Fruit fly (Drosophila melanogaster): ENCODE measurements around the gene BI-1.
A peak's percentile ranks its signal among the peaks of the same experiment; 100 is the strongest.

Gene BI-1

dm6 chr3L:8312290-8312689 lies 3.5 kb upstream of the BI-1 start:
- no peak for TF ChIP-seq brk (GFP tag; optimal IDR thresholded peaks at IDR 0.05)
- TF ChIP-seq lola (GFP tag; optimal IDR thresholded peaks at IDR 0.05): no peak
- no peak for TF ChIP-seq CG32264 (GFP tag; optimal IDR thresholded peaks at IDR 0.05)
- TF ChIP-seq Hr78 (GFP tag; optimal IDR thresholded peaks at IDR 0.05): no peak
- no peak for TF ChIP-seq sage (GFP tag; optimal IDR thresholded peaks at IDR 0.05)
- no peak for TF ChIP-seq Vsx2 (GFP tag; optimal IDR thresholded peaks at IDR 0.05; ENCODE audit: partially characterized antibody)
- no peak for TF ChIP-seq CrebA (GFP tag; optimal IDR thresholded peaks at IDR 0.05; ENCODE audit: borderline replicate concordance)
- TF ChIP-seq Hr83 (GFP tag; optimal IDR thresholded peaks at IDR 0.05; ENCODE audit: poor library complexity, severe bottlenecking): no peak
- TF ChIP-seq jim (GFP tag; optimal IDR thresholded peaks at IDR 0.05): no peak
- TF ChIP-seq psq (GFP tag; optimal IDR thresholded peaks at IDR 0.05): no peak
- TF ChIP-seq Jra (GFP tag; optimal IDR thresholded peaks at IDR 0.05): no peak
- no peak for TF ChIP-seq GATAd (GFP tag; optimal IDR thresholded peaks at IDR 0.05)
- TF ChIP-seq Abd-B (GFP tag; optimal IDR thresholded peaks at IDR 0.05): no peak
- TF ChIP-seq pan (optimal IDR thresholded peaks at IDR 0.05): no peak
- no peak for TF ChIP-seq br (GFP tag; optimal IDR thresholded peaks at IDR 0.05)
- TF ChIP-seq ey (GFP tag; optimal IDR thresholded peaks at IDR 0.05): no peak
- TF ChIP-seq tai (GFP tag; optimal IDR thresholded peaks at IDR 0.05): no peak
- no peak for TF ChIP-seq N (GFP tag; optimal IDR thresholded peaks at IDR 0.05)
- no peak for TF ChIP-seq Mio (GFP tag; optimal IDR thresholded peaks at IDR 0.05)

- TF ChIP-seq Hr78 (GFP tag; optimal IDR thresholded peaks at IDR 0.05) (no peak), dmrt93B (GFP tag; optimal IDR thresholded peaks at IDR 0.05) (no peak), usp (GFP tag; optimal IDR thresholded peaks at IDR 0.05) (no peak), N (GFP tag; optimal IDR thresholded peaks at IDR 0.05) (no peak), tai (GFP tag; optimal IDR thresholded peaks at IDR 0.05) (no peak), Vsx2 (GFP tag; optimal IDR thresholded peaks at IDR 0.05; ENCODE audit: partially characterized antibody) (no peak), Jra (GFP tag; optimal IDR thresholded peaks at IDR 0.05) (no peak), OdsH (GFP tag; optimal IDR thresholded peaks at IDR 0.05) (no peak), jim (GFP tag; optimal IDR thresholded peaks at IDR 0.05) (no peak), h (GFP tag; optimal IDR thresholded peaks at IDR 0.05) (no peak), Rel (GFP tag; optimal IDR thresholded peaks at IDR 0.05) (no peak), Rel (tag; optimal IDR thresholded peaks at IDR 0.05) (no peak), HLH106 (tag; optimal IDR thresholded peaks at IDR 0.05) (no peak), GATAd (GFP tag; optimal IDR thresholded peaks at IDR 0.05) (no peak), Hnf4 (GFP tag; optimal IDR thresholded peaks at IDR 0.05) (no peak), pan (optimal IDR thresholded peaks at IDR 0.05) (no peak), sage (GFP tag; optimal IDR thresholded peaks at IDR 0.05) (no peak), lola (GFP tag; optimal IDR thresholded peaks at IDR 0.05) (no peak), sv (GFP tag; optimal IDR thresholded peaks at IDR 0.05) (no peak), CrebA (GFP tag; optimal IDR thresholded peaks at IDR 0.05; ENCODE audit: borderline replicate concordance) (no peak), fru (GFP tag; optimal IDR thresholded peaks at IDR 0.05) (no peak)
These were observed 1.9 kb downstream of the BI-1 start, which contains the start of gene Gr66a for dm6 chr3L:8306880-8307279. Gene Gr66a, minus strand, starts transcription at chr3L:8306980.

dm6 chr3L:8303912-8304311 lies 4.8 kb downstream of the BI-1 start, which contains the start of the genes CG7194 and Sbp2:
Gene CG7194, minus strand, starts transcription at chr3L:8304059.
Gene Sbp2, plus strand, starts transcription at chr3L:8304157.
- TF ChIP-seq dl (GFP tag; optimal IDR thresholded peaks at IDR 0.05; ENCODE audit: insufficient read depth in 1 of 2, partially characterized antibody in 2 of 2) (no peak), rgr (GFP tag; optimal IDR thresholded peaks at IDR 0.05) (peak; percentile 12), fru (GFP tag; optimal IDR thresholded peaks at IDR 0.05) (no peak), dsf (GFP tag; optimal IDR thresholded peaks at IDR 0.05; ENCODE audit: borderline replicate concordance) (no peak), sv (GFP tag; optimal IDR thresholded peaks at IDR 0.05) (no peak), Myc (optimal IDR thresholded peaks at IDR 0.05) (peak; percentile 27), ey (GFP tag; optimal IDR thresholded peaks at IDR 0.05) (no peak), Hr83 (GFP tag; optimal IDR thresholded peaks at IDR 0.05; ENCODE audit: poor library complexity, severe bottlenecking) (no peak), psq (GFP tag; optimal IDR thresholded peaks at IDR 0.05) (peak; percentile 7), Dif (GFP tag; optimal IDR thresholded peaks at IDR 0.05; ENCODE audit: partially characterized antibody) (no peak), Sp1 (GFP tag; optimal IDR thresholded peaks at IDR 0.05) (no peak), HLH106 (tag; optimal IDR thresholded peaks at IDR 0.05) (no peak), Rel (GFP tag; optimal IDR thresholded peaks at IDR 0.05) (no peak), Rel (tag; optimal IDR thresholded peaks at IDR 0.05) (no peak), usp (GFP tag; optimal IDR thresholded peaks at IDR 0.05) (no peak)

Data from whole organism, wandering third instar larva.